Worm (Caenorhabditis elegans) whole organism, young adult: ENCODE results near the gene flp-16.

Experiments
- F49E8.2 ChIP-seq: sonication (generic microtip); optimal IDR thresholded peaks from 3 replicates; lab custom pipeline; 2017; ENCODE audit warnings: missing genetic modification characterization, mild to moderate bottlenecking, missing compliant biosample characterization, antibody characterized with exemption, moderate library complexity; ENCODE audit not compliant: insufficient read depth
- nfya-1 ChIP-seq: sonication (generic microtip); optimal IDR thresholded peaks from 2 replicates; lab custom pipeline; 2017; ENCODE audit warnings: antibody characterized with exemption, missing compliant biosample characterization, missing genetic modification characterization, borderline replicate concordance; ENCODE audit not compliant: insufficient read depth

- TF ChIP-seq F49E8.2 (tag; lab: Kevin White, UChicago) (no peak), nfya-1 (tag; lab: Kevin White, UChicago) (no peak)
Measured at ce11 chrII:13199674-13200215, 35.4 kb upstream of the flp-16 start, which contains the start of gene btf-1.
